Fruit fly (Drosophila melanogaster) whole organism, wandering third instar larva: ENCODE measurements around the gene TotA.
A peak's percentile ranks its signal among the peaks of the same experiment; 100 is the strongest.

Source experiments
- Abd-B ChIP-seq: fragments of >200 bp; optimal IDR thresholded peaks from 2 replicates; lab custom pipeline; 2017; ENCODE audit warnings: missing biosample characterization, missing genetic modification characterization
- CG32264 ChIP-seq: fragments of 200-800 bp; sonication (Bioruptor generic); optimal IDR thresholded peaks from 2 replicates; lab custom pipeline; 2016; ENCODE audit warnings: missing biosample characterization, missing genetic modification characterization
- CG9705 ChIP-seq: fragments of 200-800 bp; sonication (Bioruptor generic); optimal IDR thresholded peaks from 2 replicates; lab custom pipeline; 2018; ENCODE audit warnings: missing biosample characterization, mild to moderate bottlenecking, missing genetic modification characterization
- CrebA ChIP-seq: fragments of 200-800 bp; sonication (Bioruptor generic); optimal IDR thresholded peaks from 2 replicates; lab custom pipeline; 2016; ENCODE audit warnings: missing biosample characterization, mild to moderate bottlenecking, missing genetic modification characterization, borderline replicate concordance
- Dfd ChIP-seq: fragments of >200 bp; optimal IDR thresholded peaks from 2 replicates; lab custom pipeline; 2017; ENCODE audit warnings: missing biosample characterization, missing genetic modification characterization
- Dif ChIP-seq: fragments of 200-275, 200-300 bp; sonication (Bioruptor generic); optimal IDR thresholded peaks from 2 replicates; lab custom pipeline; 2018; ENCODE audit warnings: missing biosample characterization, missing genetic modification characterization; ENCODE audit not compliant: partially characterized antibody
- GATAd ChIP-seq: sonication (Bioruptor generic); optimal IDR thresholded peaks from 2 replicates; lab custom pipeline; 2016; ENCODE audit warnings: missing biosample characterization, missing genetic modification characterization
- HLH106 ChIP-seq: fragments of 200-800 bp; optimal IDR thresholded peaks from 3 replicates; lab custom pipeline; 2019; ENCODE audit warnings: missing biosample characterization, mild to moderate bottlenecking, missing genetic modification characterization, moderate library complexity
- Hnf4 ChIP-seq: fragments of 200-800 bp; sonication (Bioruptor generic); optimal IDR thresholded peaks from 2 replicates; lab custom pipeline; 2016; ENCODE audit warnings: missing biosample characterization, mild to moderate bottlenecking, missing genetic modification characterization
- Hr78 ChIP-seq: fragments of >200 bp; optimal IDR thresholded peaks from 2 replicates; lab custom pipeline; 2017; ENCODE audit warnings: missing biosample characterization, missing genetic modification characterization
- Hr83 ChIP-seq: fragments of 200-300 bp; sonication (Bioruptor generic); optimal IDR thresholded peaks from 2 replicates; lab custom pipeline; 2016; ENCODE audit warnings: missing biosample characterization, mild to moderate bottlenecking, missing genetic modification characterization, moderate library complexity; ENCODE audit not compliant: poor library complexity, severe bottlenecking
- Jra ChIP-seq: sonication (Bioruptor generic); optimal IDR thresholded peaks from 2 replicates; lab custom pipeline; 2016; ENCODE audit warnings: missing biosample characterization, missing genetic modification characterization
- Mio ChIP-seq: sonication (Bioruptor generic); optimal IDR thresholded peaks from 2 replicates; lab custom pipeline; 2016; ENCODE audit warnings: missing biosample characterization, missing genetic modification characterization
- Myc ChIP-seq: fragments of >200 bp; optimal IDR thresholded peaks from 2 replicates; lab custom pipeline; 2017
- N ChIP-seq: fragments of >200 bp; optimal IDR thresholded peaks from 2 replicates; lab custom pipeline; 2018; ENCODE audit warnings: missing biosample characterization, missing external identifiers, missing genetic modification characterization
- OdsH ChIP-seq: fragments of 200-800 bp; sonication (Bioruptor generic); optimal IDR thresholded peaks from 2 replicates; lab custom pipeline; 2016; ENCODE audit warnings: missing biosample characterization, mild to moderate bottlenecking, missing genetic modification characterization
- Rel ChIP-seq, 2 experiments: fragments of 200-800 bp; sonication (Bioruptor generic) in 1 of 2; optimal IDR thresholded peaks; 2 replicates in 1 of 2; 3 replicates in 1 of 2; lab custom pipeline; 2016 to 2019; ENCODE audit warnings: mild to moderate bottlenecking in 2 of 2, missing biosample characterization in 2 of 2, missing genetic modification characterization in 2 of 2, moderate library complexity in 1 of 2
- Sp1 ChIP-seq: fragments of 200-800 bp; sonication (Bioruptor generic); optimal IDR thresholded peaks from 3 replicates; lab custom pipeline; 2019; ENCODE audit warnings: missing biosample characterization, mild to moderate bottlenecking, missing genetic modification characterization, moderate library complexity
- Vsx2 ChIP-seq: fragments of 200-300, 225-300 bp; sonication (Bioruptor generic); optimal IDR thresholded peaks from 2 replicates; lab custom pipeline; 2018; ENCODE audit warnings: missing biosample characterization, missing genetic modification characterization; ENCODE audit not compliant: partially characterized antibody
- br ChIP-seq: fragments of 200-800 bp; sonication (Bioruptor generic); optimal IDR thresholded peaks from 2 replicates; lab custom pipeline; 2016; ENCODE audit warnings: missing biosample characterization, missing genetic modification characterization
- brk ChIP-seq: fragments of 200-800 bp; sonication (Bioruptor generic); optimal IDR thresholded peaks from 2 replicates; lab custom pipeline; 2016; ENCODE audit warnings: missing biosample characterization, mild to moderate bottlenecking, missing genetic modification characterization
- dl ChIP-seq, 2 experiments: fragments of 175-275, 200-275 bp in 1 of 2; fragments of 200-275 bp in 1 of 2; sonication (Bioruptor generic); optimal IDR thresholded peaks; lab custom pipeline; 2018; ENCODE audit warnings: mild to moderate bottlenecking in 2 of 2, missing biosample characterization in 2 of 2, missing genetic modification characterization in 2 of 2, moderate library complexity in 2 of 2; ENCODE audit not compliant: partially characterized antibody in 2 of 2, insufficient read depth in 1 of 2
- dmrt93B ChIP-seq: fragments of 200-800 bp; sonication (Bioruptor generic); optimal IDR thresholded peaks from 2 replicates; lab custom pipeline; 2018; ENCODE audit warnings: missing biosample characterization, mild to moderate bottlenecking, missing genetic modification characterization
- dsf ChIP-seq: sonication (Bioruptor generic); optimal IDR thresholded peaks from 2 replicates; lab custom pipeline; 2016; ENCODE audit warnings: missing biosample characterization, missing genetic modification characterization, borderline replicate concordance
- ey ChIP-seq: fragments of 200-800 bp; sonication (Bioruptor generic); optimal IDR thresholded peaks from 2 replicates; lab custom pipeline; 2016; ENCODE audit warnings: missing biosample characterization, missing genetic modification characterization
- foxo ChIP-seq, 2 experiments: fragments of 200-800 bp; sonication (Bioruptor generic); optimal IDR thresholded peaks; 2 replicates in 1 of 2; 3 replicates in 1 of 2; lab custom pipeline; 2016 to 2017; ENCODE audit warnings: missing biosample characterization in 2 of 2, missing genetic modification characterization in 2 of 2
- fru ChIP-seq: fragments of 200-800 bp; sonication (Bioruptor generic); optimal IDR thresholded peaks from 3 replicates; lab custom pipeline; 2016; ENCODE audit warnings: missing biosample characterization, mild to moderate bottlenecking, missing genetic modification characterization
- h ChIP-seq: fragments of 200-800 bp; sonication (Bioruptor generic); optimal IDR thresholded peaks from 3 replicates; lab custom pipeline; 2016; ENCODE audit warnings: missing biosample characterization, mild to moderate bottlenecking, missing genetic modification characterization
- jim ChIP-seq: fragments of 175-275, 200-325 bp; sonication (Bioruptor generic); optimal IDR thresholded peaks from 2 replicates; lab custom pipeline; 2016; ENCODE audit warnings: missing biosample characterization, mild to moderate bottlenecking, missing genetic modification characterization
- lola ChIP-seq: fragments of >200 bp; optimal IDR thresholded peaks from 2 replicates; lab custom pipeline; 2017; ENCODE audit warnings: missing biosample characterization, missing genetic modification characterization
- pan ChIP-seq: fragments of >200 bp; optimal IDR thresholded peaks from 2 replicates; lab custom pipeline; 2017
- psq ChIP-seq: fragments of 200-800 bp; sonication (Bioruptor generic); optimal IDR thresholded peaks from 3 replicates; lab custom pipeline; 2017; ENCODE audit warnings: missing biosample characterization, mild to moderate bottlenecking, missing genetic modification characterization, moderate library complexity
- rgr ChIP-seq: fragments of 200-800 bp; sonication (Bioruptor generic); optimal IDR thresholded peaks from 3 replicates; lab custom pipeline; 2016; ENCODE audit warnings: missing biosample characterization, mild to moderate bottlenecking, missing genetic modification characterization
- sage ChIP-seq: fragments of 200-800 bp; sonication (Bioruptor generic); optimal IDR thresholded peaks from 2 replicates; lab custom pipeline; 2016; ENCODE audit warnings: missing biosample characterization, mild to moderate bottlenecking, missing genetic modification characterization
- sv ChIP-seq: fragments of 200-800 bp; sonication (Bioruptor generic); optimal IDR thresholded peaks from 3 replicates; lab custom pipeline; 2016; ENCODE audit warnings: missing biosample characterization, missing genetic modification characterization
- tai ChIP-seq: sonication (Bioruptor generic); optimal IDR thresholded peaks from 2 replicates; lab custom pipeline; 2016; ENCODE audit warnings: missing biosample characterization, missing genetic modification characterization
- usp ChIP-seq: fragments of >200 bp; optimal IDR thresholded peaks from 2 replicates; lab custom pipeline; 2017; ENCODE audit warnings: missing biosample characterization, missing genetic modification characterization
- woc ChIP-seq: sonication (Bioruptor generic); optimal IDR thresholded peaks from 2 replicates; lab custom pipeline; 2016; ENCODE audit warnings: missing biosample characterization, mild to moderate bottlenecking, missing genetic modification characterization

TotA gene

DNA sequence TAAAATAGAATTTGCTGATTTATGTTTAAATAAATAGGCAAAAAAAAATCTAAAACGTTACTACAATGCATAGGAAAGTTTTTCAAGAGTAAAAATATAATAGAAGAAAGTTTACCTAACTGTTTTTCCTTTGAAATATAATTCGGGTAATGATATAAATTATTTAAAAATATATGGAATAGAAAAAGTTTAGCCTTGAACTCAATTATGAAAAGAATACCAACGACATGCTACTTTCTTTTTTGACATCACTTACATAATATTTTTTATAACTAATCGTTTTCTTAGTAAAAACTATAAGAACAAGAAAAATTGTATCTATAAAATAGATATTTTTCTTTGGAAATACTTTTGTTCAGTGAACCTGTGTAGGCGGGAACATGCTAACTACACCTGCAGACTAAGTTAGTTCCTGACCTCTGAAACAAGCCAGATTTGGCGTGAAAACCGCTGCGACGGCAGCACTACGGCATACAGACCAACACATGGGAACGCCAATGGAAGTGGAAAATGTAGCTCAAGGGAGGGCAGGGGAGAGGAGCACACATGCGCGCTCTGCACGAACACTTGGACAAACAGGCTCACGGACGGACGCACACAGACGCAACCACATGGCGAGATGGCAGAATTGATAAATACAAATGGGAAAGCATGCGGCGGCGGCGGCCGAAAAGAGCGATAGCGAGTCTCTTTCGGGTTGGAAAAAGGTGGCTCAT is 41.3 kb upstream of the TotA start:
- TF ChIP-seq rgr = peak; percentile 22
- TF ChIP-seq psq (GFP tag; lab: Kevin White, UChicago) = peak; percentile 22
- peak; percentile 19 for TF ChIP-seq Jra
- peak; percentile 97 for TF ChIP-seq Myc (lab: Kevin White, UChicago)
- peak; percentile 20 to 57 for TF ChIP-seq dl (GFP tag; optimal IDR thresholded peaks at IDR 0.05; lab: Kevin White, UChicago; ENCODE audit: insufficient read depth in 1 of 2, partially characterized antibody in 2 of 2)
- peak in 1 of 2 experiments; percentile 1 for TF ChIP-seq foxo (GFP tag; optimal IDR thresholded peaks at IDR 0.05; lab: Kevin White, UChicago)
- TF ChIP-seq Dfd (GFP tag; lab: Kevin White, UChicago) = no peak
- peak; percentile 48 for TF ChIP-seq Rel (GFP tag; optimal IDR thresholded peaks at IDR 0.05; lab: Kevin White, UChicago)
- peak; percentile 90 for TF ChIP-seq Rel (tag; optimal IDR thresholded peaks at IDR 0.05; lab: Kevin White, UChicago)
- TF ChIP-seq HLH106 = peak; percentile 14
- peak; percentile 87 for TF ChIP-seq Hr83 (GFP tag; lab: Kevin White, UChicago)
- peak; percentile 39 for TF ChIP-seq h (GFP tag; lab: Kevin White, UChicago)
- TF ChIP-seq br (GFP tag; lab: Kevin White, UChicago) = peak; percentile 70
- peak; percentile 80 for TF ChIP-seq N
- peak; percentile 45 for TF ChIP-seq Dif (GFP tag; lab: Kevin White, UChicago)
- no peak for TF ChIP-seq Hnf4 (GFP tag; lab: Kevin White, UChicago)
- TF ChIP-seq dsf = no peak
- TF ChIP-seq GATAd = no peak
- peak; percentile 79 for TF ChIP-seq woc (GFP tag; lab: Kevin White, UChicago)

DNA sequence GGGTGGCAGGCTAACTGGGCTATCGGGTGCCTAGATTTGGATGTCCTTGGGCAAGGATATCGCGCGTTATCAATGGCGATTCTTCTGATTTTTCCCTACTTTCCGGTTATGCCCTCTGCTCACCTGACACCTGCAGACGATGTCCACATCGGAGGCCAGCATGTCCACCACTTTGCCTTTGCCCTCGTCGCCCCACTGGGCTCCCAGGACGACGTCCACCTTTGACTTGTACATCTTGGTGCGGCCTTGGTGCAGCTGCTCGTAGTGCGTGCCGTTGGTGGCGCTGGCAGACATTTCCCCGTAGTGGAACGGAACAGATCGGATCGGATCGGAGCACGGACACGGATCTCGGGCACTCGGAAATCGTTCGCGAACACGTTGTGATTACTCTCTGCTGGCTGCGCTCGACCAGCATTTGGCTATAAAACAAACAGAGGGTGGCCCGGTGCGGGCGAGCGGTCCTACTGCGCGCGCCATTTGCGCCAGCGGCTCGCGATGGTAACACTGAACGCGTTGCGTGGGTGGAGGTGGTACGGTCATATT is 40.6 kb upstream of the TotA start, which contains the start of gene Adss:
Gene Adss, minus strand, starts transcription at position 428 of the 543 bp plus-strand sequence.
- TF ChIP-seq CG32264 (GFP tag; lab: Kevin White, UChicago) (no peak), pan (lab: Kevin White, UChicago) (no peak), ey (GFP tag; lab: Kevin White, UChicago) (no peak), usp (GFP tag; lab: Kevin White, UChicago) (no peak), sv (GFP tag; lab: Kevin White, UChicago) (no peak), Abd-B (GFP tag; lab: Kevin White, UChicago) (no peak), Myc (lab: Kevin White, UChicago) (no peak), Rel (GFP tag; optimal IDR thresholded peaks at IDR 0.05; lab: Kevin White, UChicago) (no peak), Rel (tag; optimal IDR thresholded peaks at IDR 0.05; lab: Kevin White, UChicago) (peak; percentile 55), sage (no peak), N (no peak), Dfd (GFP tag; lab: Kevin White, UChicago) (no peak), lola (GFP tag; lab: Kevin White, UChicago) (no peak), woc (GFP tag; lab: Kevin White, UChicago) (no peak), foxo (GFP tag; optimal IDR thresholded peaks at IDR 0.05; lab: Kevin White, UChicago) (peak in 1 of 2 experiments; percentile 9), h (GFP tag; lab: Kevin White, UChicago) (peak; percentile 14), br (GFP tag; lab: Kevin White, UChicago) (no peak), Sp1 (GFP tag; lab: Kevin White, UChicago) (peak; percentile 41), GATAd (no peak), Hnf4 (GFP tag; lab: Kevin White, UChicago) (no peak), HLH106 (peak; percentile 42), rgr (peak; percentile 9), dsf (no peak), tai (GFP tag; lab: Kevin White, UChicago) (no peak), fru (GFP tag; lab: Kevin White, UChicago) (peak; percentile 20), dmrt93B (GFP tag; lab: Kevin White, UChicago) (no peak), CG9705 (GFP tag; lab: Kevin White, UChicago) (no peak), Hr83 (GFP tag; lab: Kevin White, UChicago) (peak; percentile 59), Mio (no peak), jim (GFP tag; lab: Kevin White, UChicago) (no peak), CrebA (GFP tag; lab: Kevin White, UChicago) (no peak), Vsx2 (GFP tag; lab: Kevin White, UChicago) (no peak), OdsH (GFP tag; lab: Kevin White, UChicago) (no peak), brk (no peak), Dif (GFP tag; lab: Kevin White, UChicago) (peak; percentile 9), psq (GFP tag; lab: Kevin White, UChicago) (no peak), dl (GFP tag; optimal IDR thresholded peaks at IDR 0.05; lab: Kevin White, UChicago; ENCODE audit: insufficient read depth in 1 of 2, partially characterized antibody in 2 of 2) (peak in 1 of 2 experiments; percentile 1), Jra (no peak), Hr78 (GFP tag; lab: Kevin White, UChicago) (no peak)
